Worm (Caenorhabditis elegans) whole organism, mixed stage, embryonic: ENCODE measurements around the gene srz-74.

Experiments used
- ceh-39 ChIP-seq: fragments of 150-350 bp; optimal IDR thresholded peaks from 2 replicates; lab custom pipeline; 2014; ENCODE audit warnings: missing biosample characterization, missing genetic modification characterization
- lsy-2 ChIP-seq: fragments of 150-350 bp; optimal IDR thresholded peaks from 2 replicates; lab custom pipeline; 2014; ENCODE audit warnings: missing biosample characterization, missing genetic modification characterization
- unc-62 ChIP-seq: fragments of 150-350 bp; optimal IDR thresholded peaks from 2 replicates; lab custom pipeline; 2014; ENCODE audit warnings: missing biosample characterization, missing genetic modification reagents, missing genetic modification characterization
- zip-8 ChIP-seq: fragments of 150-350 bp; optimal IDR thresholded peaks from 2 replicates; lab custom pipeline; 2014; ENCODE audit warnings: missing biosample characterization, missing genetic modification characterization

- TF ChIP-seq lsy-2 (tag; lab: Kevin White, UChicago) (no peak), ceh-39 (tag; lab: Kevin White, UChicago) (no peak), zip-8 (tag; lab: Kevin White, UChicago) (no peak), unc-62 (GFP tag; lab: Kevin White, UChicago) (no peak)
Observed at ce11 chrIV:16332585-16332984, 3.3 kb downstream of the srz-74 start, which contains the start of gene srz-71.
